Fruit fly (Drosophila melanogaster) whole organism, embryonic: ENCODE results near the gene eIF4A.
A peak's percentile ranks its signal among the peaks of the same experiment; 100 is the strongest.

Source experiments
- B-H2 ChIP-seq: fragments of 200-800 bp; sonication (Bioruptor generic); optimal IDR thresholded peaks from 2 replicates; lab custom pipeline; 2018; ENCODE audit warnings: missing biosample characterization, mild to moderate bottlenecking, missing genetic modification characterization
- Bgb ChIP-seq: fragments of 200-800 bp; sonication (Bioruptor generic); IDR thresholded peaks from 2 replicates; pipeline ENCODE4 v1.3.6; 2022; ENCODE audit warnings: missing biosample characterization, missing genetic modification characterization; ENCODE audit not compliant: partially characterized antibody
- CG10431 ChIP-seq: fragments of 200-800 bp; sonication (Bioruptor generic); optimal IDR thresholded peaks from 3 replicates; lab custom pipeline; 2018; ENCODE audit warnings: missing biosample characterization, mild to moderate bottlenecking, missing genetic modification characterization
- CG10462 ChIP-seq: fragments of 200-800 bp; sonication (Bioruptor generic); optimal IDR thresholded peaks from 2 replicates; lab custom pipeline; 2016; ENCODE audit warnings: missing biosample characterization, missing genetic modification characterization
- CG11093 ChIP-seq: fragments of 200-800 bp; sonication (Bioruptor generic); IDR thresholded peaks from 3 replicates; pipeline ENCODE4 v1.3.6; 2022; ENCODE audit warnings: missing biosample characterization, missing genetic modification characterization
- CG12071 ChIP-seq: fragments of 200-800 bp; sonication (Bioruptor generic); optimal IDR thresholded peaks from 3 replicates; lab custom pipeline; 2018; ENCODE audit warnings: missing biosample characterization, mild to moderate bottlenecking, missing genetic modification characterization
- CG12219 ChIP-seq: fragments of 200-800 bp; sonication (Bioruptor generic); optimal IDR thresholded peaks from 3 replicates; lab custom pipeline; 2018; ENCODE audit warnings: missing biosample characterization, mild to moderate bottlenecking, missing genetic modification characterization
- CG14441 ChIP-seq: fragments of 200-800 bp; sonication (Bioruptor generic); IDR thresholded peaks from 2 replicates; pipeline ENCODE4 v1.3.6; 2022; ENCODE audit warnings: missing biosample characterization, missing genetic modification characterization
- CG1602 ChIP-seq: fragments of 200-800 bp; sonication (Bioruptor generic); optimal IDR thresholded peaks from 3 replicates; lab custom pipeline; 2016; ENCODE audit warnings: missing biosample characterization, missing genetic modification characterization
- CG17829 ChIP-seq: fragments of 200-800 bp; optimal IDR thresholded peaks from 2 replicates; lab custom pipeline; 2019; ENCODE audit warnings: missing biosample characterization, mild to moderate bottlenecking, missing genetic modification characterization, moderate library complexity
- CG18599 ChIP-seq: fragments of 200-800 bp; sonication (Bioruptor generic); optimal IDR thresholded peaks from 3 replicates; lab custom pipeline; 2017; ENCODE audit warnings: missing biosample characterization, missing genetic modification characterization, mild to moderate bottlenecking, moderate library complexity, missing genetic modification reagents
- CG18764 ChIP-seq: fragments of 200-800 bp; sonication (Bioruptor generic); optimal IDR thresholded peaks from 3 replicates; lab custom pipeline; 2016; ENCODE audit warnings: missing biosample characterization, missing genetic modification characterization
- CG2875 ChIP-seq: fragments of 200-800 bp; sonication (Bioruptor generic); optimal IDR thresholded peaks from 2 replicates; lab custom pipeline; 2017; ENCODE audit warnings: missing biosample characterization, mild to moderate bottlenecking, missing genetic modification characterization, missing genetic modification reagents
- CG2889 ChIP-seq: fragments of 200-800 bp; sonication (Bioruptor generic); IDR thresholded peaks from 3 replicates; pipeline ENCODE4 v1.3.6; 2022; ENCODE audit warnings: missing biosample characterization, missing genetic modification characterization
- CG30403 ChIP-seq: fragments of 200-800 bp; sonication (Bioruptor generic); optimal IDR thresholded peaks from 3 replicates; lab custom pipeline; 2016; ENCODE audit warnings: missing biosample characterization, missing genetic modification characterization
- CG33557 ChIP-seq: fragments of 200-800 bp; sonication (Bioruptor generic); optimal IDR thresholded peaks from 2 replicates; lab custom pipeline; 2019; ENCODE audit warnings: missing biosample characterization, mild to moderate bottlenecking, missing genetic modification characterization, moderate library complexity
- CG4820 ChIP-seq: fragments of 200-800 bp; sonication (Bioruptor generic); optimal IDR thresholded peaks from 3 replicates; lab custom pipeline; 2016; ENCODE audit warnings: missing biosample characterization, missing genetic modification characterization
- CG7745 ChIP-seq: fragments of 200-800 bp; sonication (Bioruptor generic); optimal IDR thresholded peaks from 2 replicates; lab custom pipeline; 2018; ENCODE audit warnings: missing biosample characterization, mild to moderate bottlenecking, missing genetic modification characterization, moderate library complexity
- CG9215 ChIP-seq: fragments of 200-800 bp; sonication (Bioruptor generic); IDR thresholded peaks from 2 replicates; pipeline ENCODE4 v1.3.6; 2022; ENCODE audit warnings: missing biosample characterization, missing genetic modification characterization
- CG9437 ChIP-seq: fragments of 200-800 bp; sonication (Bioruptor generic); optimal IDR thresholded peaks from 2 replicates; lab custom pipeline; 2018; ENCODE audit warnings: missing biosample characterization, mild to moderate bottlenecking, missing genetic modification characterization
- CG9932 ChIP-seq: fragments of 200-800 bp; sonication (Bioruptor generic); IDR thresholded peaks from 2 replicates; pipeline ENCODE4 v1.3.6; 2022; ENCODE audit warnings: missing biosample characterization, missing genetic modification characterization
- Chrac-16 ChIP-seq: fragments of 200-800 bp; sonication (Bioruptor generic); optimal IDR thresholded peaks from 3 replicates; lab custom pipeline; 2016; ENCODE audit warnings: missing biosample characterization, missing genetic modification characterization
- D ChIP-seq, 2 experiments: fragments of 200-800 bp in 1 of 2; fragments of >200 bp in 1 of 2; sonication (Bioruptor generic) in 1 of 2; optimal IDR thresholded peaks; 2 replicates in 1 of 2; 3 replicates in 1 of 2; lab custom pipeline; 2017; ENCODE audit warnings: mild to moderate bottlenecking in 1 of 2, missing biosample characterization in 1 of 2, missing genetic modification characterization in 1 of 2, missing genetic modification reagents in 1 of 2
- Dbx ChIP-seq: fragments of 200-800 bp; sonication (Bioruptor generic); IDR thresholded peaks from 3 replicates; pipeline ENCODE4 v1.3.6; 2022; ENCODE audit warnings: missing biosample characterization, missing genetic modification characterization
- Dek ChIP-seq: fragments of 200-800 bp; sonication (Bioruptor generic); optimal IDR thresholded peaks from 3 replicates; lab custom pipeline; 2019; ENCODE audit warnings: missing biosample characterization, mild to moderate bottlenecking, missing genetic modification characterization, moderate library complexity
- Dfd ChIP-seq, 2 experiments: fragments of >200 bp; optimal IDR thresholded peaks; 2 replicates each; lab custom pipeline; 2017; ENCODE audit warnings: missing biosample characterization in 2 of 2, missing genetic modification characterization in 2 of 2
- Drgx ChIP-seq: fragments of 200-800 bp; sonication (Bioruptor generic); IDR thresholded peaks from 2 replicates; pipeline ENCODE4 v1.3.6; 2022; ENCODE audit warnings: missing biosample characterization, missing genetic modification characterization
- Gsc ChIP-seq: fragments of 200-800 bp; sonication (Bioruptor generic); IDR thresholded peaks from 2 replicates; pipeline ENCODE4 v1.3.6; 2022; ENCODE audit warnings: missing biosample characterization, missing genetic modification characterization
- H2.0 ChIP-seq: fragments of 200-800 bp; sonication (Bioruptor generic); IDR thresholded peaks from 2 replicates; pipeline ENCODE4 v1.3.6; 2022; ENCODE audit warnings: missing biosample characterization, missing genetic modification characterization
- Kr ChIP-seq: fragments of 200-800 bp; sonication (Bioruptor generic); optimal IDR thresholded peaks from 2 replicates; lab custom pipeline; 2017; ENCODE audit warnings: missing biosample characterization, mild to moderate bottlenecking, missing genetic modification characterization
- MTF-1 ChIP-seq: fragments of 200-800 bp; sonication (Bioruptor generic); optimal IDR thresholded peaks from 2 replicates; lab custom pipeline; 2018; ENCODE audit warnings: missing biosample characterization, mild to moderate bottlenecking, missing genetic modification characterization, borderline replicate concordance
- NFAT ChIP-seq: fragments of 200-800 bp; sonication (Bioruptor generic); IDR thresholded peaks from 2 replicates; pipeline ENCODE4 v1.3.6; 2022; ENCODE audit warnings: missing biosample characterization, missing genetic modification characterization
- PHDP ChIP-seq: fragments of 200-800 bp; sonication (Bioruptor generic); optimal IDR thresholded peaks from 3 replicates; lab custom pipeline; 2018; ENCODE audit warnings: missing biosample characterization, mild to moderate bottlenecking, missing genetic modification characterization, moderate library complexity
- Scr ChIP-seq: fragments of 200-800 bp; sonication (Bioruptor generic); IDR thresholded peaks from 2 replicates; pipeline ENCODE4 v1.3.6; 2022; ENCODE audit warnings: missing biosample characterization, missing genetic modification characterization; ENCODE audit not compliant: partially characterized antibody
- Stat92E ChIP-seq, 3 experiments: fragments of >200 bp in 2 of 3; fragments of 200-800 bp in 1 of 3; sonication (Bioruptor generic) in 1 of 3; optimal IDR thresholded peaks; 2 replicates each; lab custom pipeline; 2017 to 2019; ENCODE audit warnings: missing biosample characterization in 3 of 3, missing genetic modification characterization in 3 of 3, mild to moderate bottlenecking in 1 of 3, moderate library complexity in 1 of 3
- Xrp1 ChIP-seq: fragments of 200-800 bp; sonication (Bioruptor generic); IDR thresholded peaks from 2 replicates; pipeline ENCODE4 v1.3.6; 2022; ENCODE audit warnings: missing biosample characterization, missing genetic modification characterization
- amos ChIP-seq: fragments of 200-800 bp; sonication (Bioruptor generic); IDR thresholded peaks from 2 replicates; pipeline ENCODE4 v1.3.6; 2022; ENCODE audit warnings: missing biosample characterization, missing genetic modification characterization; ENCODE audit not compliant: partially characterized antibody
- crol ChIP-seq: fragments of 200-800 bp; sonication (Bioruptor generic); IDR thresholded peaks from 2 replicates; pipeline ENCODE4 v1.3.6; 2022; ENCODE audit warnings: missing biosample characterization, missing genetic modification characterization
- dm ChIP-seq: fragments of 200-800 bp; sonication (Bioruptor generic); optimal IDR thresholded peaks from 3 replicates; lab custom pipeline; 2016; ENCODE audit warnings: missing biosample characterization, missing genetic modification characterization
- eve ChIP-seq, 2 experiments: fragments of >200 bp; optimal IDR thresholded peaks; 2 replicates each; lab custom pipeline; 2017; ENCODE audit warnings: missing biosample characterization in 2 of 2, missing genetic modification characterization in 2 of 2
- gem ChIP-seq: fragments of 200-800 bp; sonication (Bioruptor generic); optimal IDR thresholded peaks from 2 replicates; lab custom pipeline; 2019; ENCODE audit warnings: missing biosample characterization, mild to moderate bottlenecking, missing genetic modification characterization, moderate library complexity
- ind ChIP-seq: fragments of 200-800 bp; sonication (Bioruptor generic); optimal IDR thresholded peaks from 3 replicates; lab custom pipeline; 2016; ENCODE audit warnings: missing biosample characterization, missing genetic modification characterization
- lbe ChIP-seq: fragments of 200-800 bp; sonication (Bioruptor generic); optimal IDR thresholded peaks from 2 replicates; lab custom pipeline; 2016; ENCODE audit warnings: missing biosample characterization, mild to moderate bottlenecking, missing genetic modification characterization
- otp ChIP-seq: fragments of 200-800 bp; sonication (Bioruptor generic); IDR thresholded peaks from 3 replicates; pipeline ENCODE4, ENCODE4 v1.3.6; 2022; ENCODE audit warnings: missing biosample characterization, missing genetic modification characterization
- pnt ChIP-seq: fragments of 200-800 bp; sonication (Bioruptor generic); optimal IDR thresholded peaks from 3 replicates; lab custom pipeline; 2016; ENCODE audit warnings: missing biosample characterization, missing genetic modification characterization
- sd ChIP-seq: fragments of 200-800 bp; sonication (Bioruptor generic); optimal IDR thresholded peaks from 3 replicates; lab custom pipeline; 2018; ENCODE audit warnings: missing biosample characterization, mild to moderate bottlenecking, missing genetic modification characterization, moderate library complexity
- trem ChIP-seq: fragments of 200-800 bp; optimal IDR thresholded peaks from 3 replicates; lab custom pipeline; 2019; ENCODE audit warnings: missing biosample characterization, mild to moderate bottlenecking, missing genetic modification characterization, moderate library complexity
- trh ChIP-seq: fragments of 200-800 bp; sonication (Bioruptor generic); optimal IDR thresholded peaks from 2 replicates; lab custom pipeline; 2016; ENCODE audit warnings: missing biosample characterization, missing genetic modification characterization
- vfl ChIP-seq: fragments of 200-800 bp; sonication (Bioruptor generic); optimal IDR thresholded peaks from 2 replicates; lab custom pipeline; 2016; ENCODE audit warnings: missing biosample characterization, missing genetic modification characterization
- wdn ChIP-seq: fragments of 200-800 bp; sonication (Bioruptor generic); IDR thresholded peaks from 2 replicates; pipeline ENCODE4 v1.3.6; 2022; ENCODE audit warnings: missing biosample characterization, missing genetic modification characterization
- yki ChIP-seq: fragments of >200 bp; optimal IDR thresholded peaks from 3 replicates; lab custom pipeline; 2018

Gene eIF4A

dm6 chr2L:5972005-5972404, 9.6 kb upstream of the eIF4A start (continued):
- TF ChIP-seq wdn (GFP tag; lab: Robert Waterston, UW) (0 out of 2 replicates have a peak, but pooled peaks have one; percentile 32), MTF-1 (GFP tag; lab: Kevin White, UChicago) (no peak), CG18599 (peak; percentile 49), eve (GFP tag; optimal IDR thresholded peaks at IDR 0.05; lab: Kevin White, UChicago) (no peak), Bgb (GFP tag; lab: Robert Waterston, UW) (no peak), CG1602 (GFP tag; lab: Kevin White, UChicago) (no peak), Stat92E (GFP tag; optimal IDR thresholded peaks at IDR 0.05; lab: Kevin White, UChicago) (no peak), B-H2 (no peak), Drgx (no peak), Chrac-16 (GFP tag; lab: Kevin White, UChicago) (peak; percentile 4), CG4820 (GFP tag; lab: Kevin White, UChicago) (peak; percentile 2), Kr (no peak), Xrp1 (GFP tag; lab: Robert Waterston, UW) (0 out of 2 replicates have a peak, but pooled peaks have one; percentile 43), CG33557 (GFP tag; lab: Kevin White, UChicago) (no peak), CG11093 (GFP tag; lab: Robert Waterston, UW) (0 out of 3 replicates have a peak, but pooled peaks have one; percentile 31), Dfd (GFP tag; optimal IDR thresholded peaks at IDR 0.05; lab: Kevin White, UChicago) (no peak), CG2889 (GFP tag; lab: Robert Waterston, UW) (no peak), CG9437 (GFP tag; lab: Kevin White, UChicago) (no peak), CG10462 (GFP tag; lab: Kevin White, UChicago) (no peak), lbe (GFP tag; lab: Kevin White, UChicago) (peak; percentile 61), CG17829 (tag; lab: Kevin White, UChicago) (no peak), H2.0 (GFP tag; lab: Robert Waterston, UW) (peak; percentile 12; the same call in 1 of the 2 replicates), trem (no peak), Scr (GFP tag; lab: Robert Waterston, UW) (no peak), dm (no peak), NFAT (GFP tag; lab: Robert Waterston, UW) (no peak), CG30403 (GFP tag; lab: Kevin White, UChicago) (peak; percentile 56), pnt (GFP tag; lab: Kevin White, UChicago) (no peak), sd (tag; lab: Kevin White, UChicago) (no peak), CG10431 (GFP tag; lab: Kevin White, UChicago) (no peak), Gsc (GFP tag; lab: Robert Waterston, UW) (no peak), CG12219 (GFP tag; lab: Kevin White, UChicago) (no peak), amos (no peak), otp (0 out of 3 replicates have a peak, but pooled peaks have one; percentile 45), yki (lab: Kevin White, UChicago) (no peak), D (optimal IDR thresholded peaks at IDR 0.05; lab: Kevin White, UChicago) (no peak), D (GFP tag; optimal IDR thresholded peaks at IDR 0.05; lab: Kevin White, UChicago) (no peak), Dbx (GFP tag; lab: Robert Waterston, UW) (peak; percentile 56; the same call in 2 of the 3 replicates), gem (peak; percentile 59), CG9932 (GFP tag; lab: Robert Waterston, UW) (peak; percentile 57), CG7745 (tag; lab: Kevin White, UChicago) (no peak), CG12071 (GFP tag; lab: Kevin White, UChicago) (no peak), trh (GFP tag; lab: Kevin White, UChicago) (no peak), crol (GFP tag; lab: Robert Waterston, UW) (no peak), PHDP (tag; lab: Kevin White, UChicago) (peak; percentile 23), CG2875 (GFP tag; lab: Kevin White, UChicago) (no peak), CG9215 (GFP tag; lab: Robert Waterston, UW) (peak; percentile 28; the same call in 1 of the 2 replicates), vfl (GFP tag; lab: Kevin White, UChicago) (no peak), CG14441 (GFP tag; lab: Robert Waterston, UW) (peak; percentile 45; the same call in 1 of the 2 replicates), CG18764 (GFP tag; lab: Kevin White, UChicago) (no peak), Dek (tag; lab: Kevin White, UChicago) (peak; percentile 12), ind (GFP tag; lab: Kevin White, UChicago) (no peak)
